Fruit fly (Drosophila melanogaster) whole organism, prepupa: ENCODE measurements around the gene CG14142.

Experiments
- Blimp-1 ChIP-seq: fragments of 200-800 bp; sonication (Bioruptor generic); optimal IDR thresholded peaks from 3 replicates; lab custom pipeline; 2017; ENCODE audit warnings: missing biosample characterization, missing genetic modification characterization, mild to moderate bottlenecking, moderate library complexity, missing genetic modification reagents
- CG10631 ChIP-seq: fragments of 200-800 bp; sonication (Bioruptor generic); optimal IDR thresholded peaks from 2 replicates; lab custom pipeline; 2016; ENCODE audit warnings: missing biosample characterization, missing genetic modification characterization
- CG10669 ChIP-seq: fragments of 200-800 bp; sonication (Bioruptor generic); optimal IDR thresholded peaks from 3 replicates; lab custom pipeline; 2018; ENCODE audit warnings: missing biosample characterization, mild to moderate bottlenecking, missing genetic modification characterization, moderate library complexity
- CG11294 ChIP-seq: fragments of 200-800 bp; sonication (Bioruptor generic); IDR thresholded peaks from 2 replicates; pipeline ENCODE4 v1.3.6; 2022; ENCODE audit warnings: missing biosample characterization, missing genetic modification characterization
- CG11762 ChIP-seq: fragments of 200-800 bp; sonication (Bioruptor generic); optimal IDR thresholded peaks from 3 replicates; lab custom pipeline; 2016; ENCODE audit warnings: missing biosample characterization, missing genetic modification characterization; ENCODE audit not compliant: insufficient read depth
- CG15336 ChIP-seq: fragments of 200-800 bp; sonication (Bioruptor generic); IDR thresholded peaks from 2 replicates; pipeline ENCODE4 v1.3.6; 2022; ENCODE audit warnings: missing biosample characterization, missing genetic modification characterization
- CG1621 ChIP-seq: fragments of 200-800 bp; sonication (Bioruptor generic); optimal IDR thresholded peaks from 3 replicates; lab custom pipeline; 2018; ENCODE audit warnings: missing biosample characterization, mild to moderate bottlenecking, missing genetic modification characterization
- CG16779 ChIP-seq: fragments of 200-800 bp; sonication (Bioruptor generic); optimal IDR thresholded peaks from 3 replicates; lab custom pipeline; 2017; ENCODE audit warnings: missing biosample characterization, mild to moderate bottlenecking, missing genetic modification characterization
- CG3032 ChIP-seq: fragments of 200-800 bp; optimal IDR thresholded peaks from 2 replicates; lab custom pipeline; 2019; ENCODE audit warnings: missing biosample characterization, mild to moderate bottlenecking, missing genetic modification characterization, moderate library complexity
- CG31627 ChIP-seq: fragments of 200-800 bp; sonication (Bioruptor generic); optimal IDR thresholded peaks from 3 replicates; lab custom pipeline; 2016; ENCODE audit warnings: missing biosample characterization, missing genetic modification characterization
- CG32006 ChIP-seq: fragments of 200-800 bp; sonication (Bioruptor generic); optimal IDR thresholded peaks from 3 replicates; lab custom pipeline; 2017; ENCODE audit warnings: missing biosample characterization, mild to moderate bottlenecking, missing genetic modification characterization
- CG34406 ChIP-seq: fragments of 200-800 bp; sonication (Bioruptor generic); optimal IDR thresholded peaks from 3 replicates; lab custom pipeline; 2016; ENCODE audit warnings: missing biosample characterization, missing genetic modification characterization
- CG3919 ChIP-seq: fragments of 200-800 bp; sonication (Bioruptor generic); optimal IDR thresholded peaks from 3 replicates; lab custom pipeline; 2016; ENCODE audit warnings: missing biosample characterization, missing genetic modification characterization
- CG4318 ChIP-seq: fragments of 200-800 bp; sonication (Bioruptor generic); optimal IDR thresholded peaks from 3 replicates; lab custom pipeline; 2017; ENCODE audit warnings: missing biosample characterization, mild to moderate bottlenecking, missing genetic modification characterization
- CG6163 ChIP-seq: fragments of 200-800 bp; sonication (Bioruptor generic); IDR thresholded peaks from 3 replicates; pipeline ENCODE4 v1.3.6; 2022; ENCODE audit warnings: missing biosample characterization, missing genetic modification characterization
- CG6276 ChIP-seq: fragments of 200-800 bp; sonication (Bioruptor generic); optimal IDR thresholded peaks from 2 replicates; lab custom pipeline; 2017; ENCODE audit warnings: missing biosample characterization, mild to moderate bottlenecking, missing genetic modification characterization
- CG6792 ChIP-seq: fragments of 200-800 bp; sonication (Bioruptor generic); optimal IDR thresholded peaks from 3 replicates; lab custom pipeline; 2016; ENCODE audit warnings: missing biosample characterization, missing genetic modification characterization
- CG6808 ChIP-seq: fragments of 200-800 bp; sonication (Bioruptor generic); optimal IDR thresholded peaks from 3 replicates; lab custom pipeline; 2017; ENCODE audit warnings: missing biosample characterization, missing genetic modification characterization, mild to moderate bottlenecking, moderate library complexity, missing genetic modification reagents
- CG6854 ChIP-seq: fragments of 200-800 bp; sonication (Bioruptor generic); optimal IDR thresholded peaks from 2 replicates; lab custom pipeline; 2017; ENCODE audit warnings: missing biosample characterization, mild to moderate bottlenecking, missing genetic modification characterization
- CG7368 ChIP-seq: fragments of 200-800 bp; sonication (Bioruptor generic); optimal IDR thresholded peaks from 3 replicates; lab custom pipeline; 2016; ENCODE audit warnings: missing biosample characterization, missing genetic modification characterization
- CG8119 ChIP-seq: fragments of 200-800 bp; sonication (Bioruptor generic); IDR thresholded peaks from 3 replicates; pipeline ENCODE4 v1.3.6; 2022; ENCODE audit warnings: missing biosample characterization, missing genetic modification characterization
- CG8319 ChIP-seq: fragments of 200-800 bp; sonication (Bioruptor generic); optimal IDR thresholded peaks from 3 replicates; lab custom pipeline; 2016; ENCODE audit warnings: missing biosample characterization, missing genetic modification characterization
- CG8632 ChIP-seq: fragments of 200-800 bp; sonication (Bioruptor generic); optimal IDR thresholded peaks from 3 replicates; lab custom pipeline; 2016; ENCODE audit warnings: missing biosample characterization, missing genetic modification characterization
- CG9139 ChIP-seq: fragments of 200-800 bp; sonication (Bioruptor generic); optimal IDR thresholded peaks from 3 replicates; lab custom pipeline; 2017; ENCODE audit warnings: missing biosample characterization, mild to moderate bottlenecking, missing genetic modification characterization
- Eip75B ChIP-seq: fragments of 200-800 bp; sonication (Bioruptor generic); optimal IDR thresholded peaks from 3 replicates; lab custom pipeline; 2016; ENCODE audit warnings: missing biosample characterization, missing genetic modification characterization
- Eip78C ChIP-seq: fragments of 200-800 bp; sonication (Bioruptor generic); peaks from one replicate; lab custom pipeline; 2016; ENCODE audit warnings: missing biosample characterization, missing genetic modification characterization
- Eip93F ChIP-seq: fragments of 200-800 bp; sonication (Bioruptor generic); optimal IDR thresholded peaks from 2 replicates; lab custom pipeline; 2016; ENCODE audit warnings: missing biosample characterization, mild to moderate bottlenecking, missing genetic modification characterization
- Ets21C ChIP-seq: fragments of 200-800 bp; sonication (Bioruptor generic); optimal IDR thresholded peaks from 3 replicates; lab custom pipeline; 2016; ENCODE audit warnings: missing biosample characterization, missing genetic modification characterization
- Ets96B ChIP-seq: fragments of 200-800 bp; optimal IDR thresholded peaks from 2 replicates; lab custom pipeline; 2019; ENCODE audit warnings: missing biosample characterization, mild to moderate bottlenecking, missing genetic modification characterization, moderate library complexity
- Gug ChIP-seq: fragments of 200-800 bp; sonication (Bioruptor generic); IDR thresholded peaks from 2 replicates; pipeline ENCODE4 v1.3.6; 2022; ENCODE audit warnings: missing biosample characterization, missing genetic modification characterization
- Hr38 ChIP-seq: sonication (Bioruptor generic); optimal IDR thresholded peaks from 2 replicates; lab custom pipeline; 2016; ENCODE audit warnings: missing biosample characterization, missing genetic modification characterization
- Hr39 ChIP-seq: fragments of 200-800 bp; sonication (Bioruptor generic); optimal IDR thresholded peaks from 2 replicates; lab custom pipeline; 2016; ENCODE audit warnings: missing biosample characterization, missing genetic modification characterization
- Hr4 ChIP-seq: fragments of 200-800 bp; sonication (Bioruptor generic); optimal IDR thresholded peaks from 3 replicates; lab custom pipeline; 2016; ENCODE audit warnings: missing biosample characterization, missing genetic modification characterization
- Lpt ChIP-seq: fragments of 200-800 bp; sonication (Bioruptor generic); optimal IDR thresholded peaks from 3 replicates; lab custom pipeline; 2016; ENCODE audit warnings: missing biosample characterization, missing genetic modification characterization
- OdsH ChIP-seq: fragments of 200-800 bp; sonication (Bioruptor generic); optimal IDR thresholded peaks from 3 replicates; lab custom pipeline; 2016; ENCODE audit warnings: missing biosample characterization, missing genetic modification characterization
- Smox ChIP-seq: fragments of 200-800 bp; sonication (Bioruptor generic); optimal IDR thresholded peaks from 3 replicates; lab custom pipeline; 2016; ENCODE audit warnings: missing biosample characterization, missing genetic modification characterization
- Sox14 ChIP-seq: fragments of 200-800 bp; sonication (Bioruptor generic); optimal IDR thresholded peaks from 3 replicates; lab custom pipeline; 2016; ENCODE audit warnings: missing biosample characterization, missing genetic modification characterization
- Sox15 ChIP-seq: fragments of 200-800 bp; sonication (Bioruptor generic); optimal IDR thresholded peaks from 3 replicates; lab custom pipeline; 2016; ENCODE audit warnings: missing biosample characterization, missing genetic modification characterization
- achi ChIP-seq: fragments of 200-800 bp; sonication (Bioruptor generic); optimal IDR thresholded peaks from 3 replicates; lab custom pipeline; 2016; ENCODE audit warnings: missing biosample characterization, missing genetic modification characterization
- acj6 ChIP-seq: fragments of 200-800 bp; sonication (Bioruptor generic); optimal IDR thresholded peaks from 3 replicates; lab custom pipeline; 2016; ENCODE audit warnings: missing biosample characterization, missing genetic modification characterization
- cyc ChIP-seq: fragments of 200-800 bp; sonication (Bioruptor generic); optimal IDR thresholded peaks from 3 replicates; lab custom pipeline; 2016; ENCODE audit warnings: missing biosample characterization, missing genetic modification characterization
- eg ChIP-seq: fragments of 200-800 bp; sonication (Bioruptor generic); IDR thresholded peaks from 3 replicates; pipeline ENCODE4 v1.3.6; 2022; ENCODE audit warnings: missing biosample characterization, missing genetic modification characterization
- esn ChIP-seq: fragments of 200-800 bp; sonication (Bioruptor generic); optimal IDR thresholded peaks from 2 replicates; lab custom pipeline; 2016; ENCODE audit warnings: missing biosample characterization, mild to moderate bottlenecking, missing genetic modification characterization, moderate library complexity
- fd59A ChIP-seq: fragments of 200-800 bp; sonication (Bioruptor generic); optimal IDR thresholded peaks from 2 replicates; lab custom pipeline; 2017; ENCODE audit warnings: missing biosample characterization, mild to moderate bottlenecking, missing genetic modification characterization, missing genetic modification reagents
- fd85E ChIP-seq: fragments of 200-800 bp; sonication (Bioruptor generic); optimal IDR thresholded peaks from 3 replicates; lab custom pipeline; 2016; ENCODE audit warnings: missing biosample characterization, missing genetic modification characterization
- fkh ChIP-seq: fragments of 200-800 bp; sonication (Bioruptor generic); optimal IDR thresholded peaks from 3 replicates; lab custom pipeline; 2017; ENCODE audit warnings: missing biosample characterization, mild to moderate bottlenecking, missing genetic modification characterization, moderate library complexity
- lz ChIP-seq: fragments of 200-800 bp; sonication (Bioruptor generic); optimal IDR thresholded peaks from 3 replicates; lab custom pipeline; 2016; ENCODE audit warnings: missing biosample characterization, missing genetic modification characterization
- net ChIP-seq: fragments of 200-800 bp; sonication (Bioruptor generic); optimal IDR thresholded peaks from 3 replicates; lab custom pipeline; 2016; ENCODE audit warnings: missing biosample characterization, missing genetic modification characterization
- pdm3 ChIP-seq: fragments of 200-800 bp; sonication (Bioruptor generic); optimal IDR thresholded peaks from 3 replicates; lab custom pipeline; 2016; ENCODE audit warnings: missing biosample characterization, missing genetic modification characterization
- salr ChIP-seq, 2 experiments: fragments of 200-800 bp; sonication (Bioruptor generic); optimal IDR thresholded peaks; 3 replicates each; lab custom pipeline; 2016 to 2018; ENCODE audit warnings: missing biosample characterization in 2 of 2, missing genetic modification characterization in 2 of 2, mild to moderate bottlenecking in 1 of 2
- spab ChIP-seq: fragments of 200-800 bp; sonication (Bioruptor generic); optimal IDR thresholded peaks from 2 replicates; lab custom pipeline; 2017; ENCODE audit warnings: missing biosample characterization, mild to moderate bottlenecking, missing genetic modification characterization, missing genetic modification reagents
- ss ChIP-seq, 2 experiments: fragments of 200-800 bp; sonication (Bioruptor generic); optimal IDR thresholded peaks; 2 replicates in 1 of 2; 3 replicates in 1 of 2; lab custom pipeline; 2017 to 2018; ENCODE audit warnings: mild to moderate bottlenecking in 2 of 2, missing biosample characterization in 2 of 2, missing genetic modification characterization in 2 of 2, moderate library complexity in 1 of 2
- topi ChIP-seq: fragments of 200-800 bp; sonication (Bioruptor generic); optimal IDR thresholded peaks from 3 replicates; lab custom pipeline; 2016; ENCODE audit warnings: missing biosample characterization, missing genetic modification characterization

Gene CG14142

DNA sequence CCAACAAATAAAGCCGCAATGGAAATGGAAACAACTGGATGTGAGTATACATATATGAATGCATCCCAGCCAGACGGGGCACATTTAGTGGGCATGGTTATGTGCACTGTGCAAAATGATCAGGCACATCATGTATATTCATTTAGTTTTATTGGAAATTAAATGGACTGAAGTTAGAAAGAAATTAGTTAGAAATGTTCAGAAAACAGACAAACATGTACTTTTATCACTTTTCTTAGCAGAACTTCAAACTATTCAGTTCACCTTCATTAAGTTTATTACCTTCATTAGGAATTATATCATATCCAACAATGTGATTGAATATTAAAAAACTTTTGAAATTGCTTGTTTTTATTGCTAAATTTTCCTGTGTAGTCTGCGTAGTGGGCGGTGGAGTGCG lies 13.5 kb downstream of the CG14142 start:
- TF ChIP-seq CG31627 (GFP tag; lab: Kevin White, UChicago) = peak; percentile 3
- TF ChIP-seq fd85E = no peak
- TF ChIP-seq CG6854 (GFP tag; lab: Kevin White, UChicago) = no peak
- TF ChIP-seq CG15336 (GFP tag; lab: Robert Waterston, UW) = no peak
- peak; percentile 7 for TF ChIP-seq CG10631
- no peak for TF ChIP-seq Hr39
- no peak for TF ChIP-seq CG34406 (GFP tag; lab: Kevin White, UChicago)
- no peak for TF ChIP-seq fd59A (GFP tag; lab: Kevin White, UChicago)
- no peak for TF ChIP-seq Gug
- TF ChIP-seq Smox (GFP tag; lab: Kevin White, UChicago) = no peak
- TF ChIP-seq cyc (GFP tag; lab: Kevin White, UChicago) = no peak
- TF ChIP-seq Hr38 (GFP tag; lab: Kevin White, UChicago) = no peak
- TF ChIP-seq Blimp-1 (GFP tag; lab: Kevin White, UChicago) = no peak
- peak; percentile 11 for TF ChIP-seq esn (GFP tag; lab: Kevin White, UChicago)
- TF ChIP-seq fkh (GFP tag; lab: Kevin White, UChicago) = no peak
- peak; percentile 22 for TF ChIP-seq CG6808
- TF ChIP-seq net (GFP tag; lab: Kevin White, UChicago) = no peak
- no peak for TF ChIP-seq Eip93F
- no peak for TF ChIP-seq CG7368 (GFP tag; lab: Kevin White, UChicago)
- TF ChIP-seq eg (GFP tag; lab: Robert Waterston, UW) = no peak
- no peak for TF ChIP-seq salr (GFP tag; optimal IDR thresholded peaks at IDR 0.05; lab: Kevin White, UChicago)
- TF ChIP-seq Sox15 (GFP tag; lab: Kevin White, UChicago) = no peak
- TF ChIP-seq CG6792 (GFP tag; lab: Kevin White, UChicago) = no peak
- TF ChIP-seq Eip75B (GFP tag; lab: Kevin White, UChicago) = no peak
- no peak for TF ChIP-seq CG6163
- TF ChIP-seq Ets96B (tag; lab: Kevin White, UChicago) = peak; percentile 36
- no peak for TF ChIP-seq Sox14 (GFP tag; lab: Kevin White, UChicago)
- TF ChIP-seq topi (GFP tag; lab: Kevin White, UChicago) = peak; percentile 12
- TF ChIP-seq CG8319 (GFP tag; lab: Kevin White, UChicago) = no peak
- no peak for TF ChIP-seq Ets21C (GFP tag; lab: Kevin White, UChicago)
- peak in 1 of 2 experiments; percentile 56 for TF ChIP-seq ss (GFP tag; optimal IDR thresholded peaks at IDR 0.05; lab: Kevin White, UChicago)
- TF ChIP-seq OdsH = peak; percentile 31
- TF ChIP-seq pdm3 = peak; percentile 8
- no peak for TF ChIP-seq CG16779 (tag; lab: Kevin White, UChicago)
- TF ChIP-seq CG3919 = no peak
- TF ChIP-seq CG4318 = peak; percentile 8
- TF ChIP-seq achi (GFP tag; lab: Kevin White, UChicago) = no peak
- TF ChIP-seq CG6276 (GFP tag; lab: Kevin White, UChicago) = peak; percentile 5
- TF ChIP-seq CG10669 = peak; percentile 46
- peak; percentile 39 for TF ChIP-seq Hr4 (GFP tag; lab: Kevin White, UChicago)
- TF ChIP-seq CG8119 = peak; percentile 23; the same call in 1 of the 3 replicates
- no peak for TF ChIP-seq CG11762
- no peak for TF ChIP-seq lz (GFP tag; lab: Kevin White, UChicago)
- TF ChIP-seq CG32006 (GFP tag; lab: Kevin White, UChicago) = peak; percentile 42
- no peak for TF ChIP-seq Lpt (GFP tag; lab: Kevin White, UChicago)
- peak; percentile 85 for TF ChIP-seq Eip78C (GFP tag; lab: Kevin White, UChicago)
- peak; percentile 39 for TF ChIP-seq CG3032 (tag; lab: Kevin White, UChicago)
- TF ChIP-seq CG11294 (GFP tag; lab: Robert Waterston, UW) = no peak
- no peak for TF ChIP-seq spab (GFP tag; lab: Kevin White, UChicago)
- TF ChIP-seq CG9139 = no peak
- peak; percentile 14 for TF ChIP-seq acj6 (GFP tag; lab: Kevin White, UChicago)
- TF ChIP-seq CG8632 (GFP tag; lab: Kevin White, UChicago) = no peak
- TF ChIP-seq CG1621 (tag; lab: Kevin White, UChicago) = peak; percentile 2
